Worm (Caenorhabditis elegans): ENCODE results near the gene tag-30.

Gene tag-30

DNA sequence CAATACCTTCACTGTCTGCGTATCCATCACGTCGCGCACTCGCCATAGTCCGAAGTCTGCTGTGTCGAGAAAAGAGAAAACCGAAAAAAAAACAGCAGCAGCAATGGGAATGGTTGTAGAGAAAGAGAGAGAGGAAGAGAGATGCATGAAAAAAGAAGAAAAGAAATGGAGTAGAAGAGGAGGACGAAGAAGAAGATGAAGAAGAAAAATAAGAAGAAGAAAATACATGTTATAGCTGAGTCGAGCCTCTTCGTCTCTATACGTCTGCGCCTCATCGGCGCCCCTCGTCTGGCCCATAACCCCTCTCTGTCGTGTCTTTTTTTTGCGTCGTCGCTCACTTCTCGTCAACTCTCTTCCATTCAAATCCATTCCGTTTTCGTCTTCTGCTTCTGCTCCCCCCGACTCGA, 45.2 kb downstream of the tag-30 start (continued):
- TF ChIP-seq dpff-1 (tag; optimal IDR thresholded peaks at IDR 0.05) (no peak), lsl-1 (GFP tag; optimal IDR thresholded peaks at IDR 0.05) (no peak), F55B11.4 (tag; optimal IDR thresholded peaks at IDR 0.05; ENCODE audit: borderline replicate concordance, insufficient read depth) (no peak), unc-62 (GFP tag; optimal IDR thresholded peaks at IDR 0.05) (no peak), zfh-2 (GFP tag; conservative IDR thresholded peaks at IDR 0.05) (no peak; the same call in 1 of the 2 replicates), F49E8.2 (tag; optimal IDR thresholded peaks at IDR 0.05; ENCODE audit: insufficient read depth) (no peak), snpc-1.1 (tag; optimal IDR thresholded peaks at IDR 0.05; ENCODE audit: insufficient read depth) (no peak), nhr-120 (GFP tag; IDR thresholded peaks at IDR 0.05) (no peak), rpc-1 (optimal IDR thresholded peaks at IDR 0.05) (no peak), rpc-1 (tag; optimal IDR thresholded peaks at IDR 0.05) (no peak), hmg-1.2 (GFP tag; IDR thresholded peaks at IDR 0.05) (peak; percentile 65; the same call in 1 of the 2 replicates), ama-1 (optimal IDR thresholded peaks at IDR 0.05) (no peak), ama-1 (GFP tag; optimal IDR thresholded peaks at IDR 0.05) (no peak), egl-44 (GFP tag; IDR thresholded peaks at IDR 0.05) (0 out of 2 replicates have a peak, but pooled peaks have one; percentile 27), egl-18 (GFP tag; IDR thresholded peaks at IDR 0.05) (no peak), F22D6.2 (tag; optimal IDR thresholded peaks at IDR 0.05) (no peak), snpc-3.4 (tag; optimal IDR thresholded peaks at IDR 0.05) (no peak), lin-26 (GFP tag; IDR thresholded peaks at IDR 0.05) (peak; percentile 69; the same call in 1 of the 2 replicates), bed-1 (GFP tag; IDR thresholded peaks at IDR 0.05) (no peak), aptf-3 (GFP tag; IDR thresholded peaks at IDR 0.05) (no peak), mxl-1 (tag; optimal IDR thresholded peaks at IDR 0.05) (no peak), lin-35 (GFP tag; optimal IDR thresholded peaks at IDR 0.05) (no peak), hlh-26 (GFP tag; conservative IDR thresholded peaks at IDR 0.05) (no peak), fkh-3 (tag; optimal IDR thresholded peaks at IDR 0.05) (no peak), hlh-12 (tag; optimal IDR thresholded peaks at IDR 0.05) (no peak), ztf-25 (GFP tag; IDR thresholded peaks at IDR 0.05) (no peak), hmg-20 (GFP tag; IDR thresholded peaks at IDR 0.05) (no peak), let-607 (tag; optimal IDR thresholded peaks at IDR 0.05) (no peak), K11D2.4 (GFP tag; IDR thresholded peaks at IDR 0.05) (peak; percentile 50; the same call in 1 of the 2 replicates), attf-5 (GFP tag; optimal IDR thresholded peaks at IDR 0.05) (peak; percentile 86), C17E4.6 (GFP tag; IDR thresholded peaks at IDR 0.05) (no peak), ceh-100 (GFP tag; IDR thresholded peaks at IDR 0.05) (no peak), ztf-28 (GFP tag; IDR thresholded peaks at IDR 0.05) (no peak), tlf-1 (GFP tag; optimal IDR thresholded peaks at IDR 0.05) (no peak), mel-28 (tag; optimal IDR thresholded peaks at IDR 0.05; ENCODE audit: borderline replicate concordance) (no peak), Y56A3A.18 (GFP tag; IDR thresholded peaks at IDR 0.05) (no peak), let-526 (GFP tag; IDR thresholded peaks at IDR 0.05) (no peak), gei-17 (GFP tag; optimal IDR thresholded peaks at IDR 0.05) (no peak), aptf-2 (GFP tag; conservative IDR thresholded peaks at IDR 0.05) (no peak), tbp1 (GFP tag; optimal IDR thresholded peaks at IDR 0.05) (peak; percentile 28), B0019.2 (GFP tag; conservative IDR thresholded peaks at IDR 0.05) (no peak), bed-2 (GFP tag; IDR thresholded peaks at IDR 0.05) (no peak), nhr-90 (tag; optimal IDR thresholded peaks at IDR 0.05) (no peak), F33H1.4 (GFP tag; IDR thresholded peaks at IDR 0.05) (no peak), athp-1 (tag; optimal IDR thresholded peaks at IDR 0.05) (no peak)

Data from whole organism, young adult.